In genomic region chrII:6836762-6837566, ce11 we compare ENCODE assay signal across 3 worm cellular contexts.
A peak's percentile ranks its signal among the peaks of the same experiment; 100 is the strongest.
TF ChIP-seq lines count a peak whose summit lies in the region.

No protein-coding gene starts in this region.

TF ChIP-seq in whole organism, L1 larva, 84 proteins besides CTCF, POLR2A, EP300 and RAD21 (continued from another document):
- peak; percentile 31 for TF ChIP-seq lin-14 (GFP tag; optimal IDR thresholded peaks at IDR 0.05; lab: Kevin White, UChicago)
- TF ChIP-seq dpl-1 (GFP tag; optimal IDR thresholded peaks at IDR 0.05; lab: Kevin White, UChicago), result no peak
- no peak for TF ChIP-seq snpc-4 (tag; optimal IDR thresholded peaks at IDR 0.05; lab: Kevin White, UChicago)
- no peak for TF ChIP-seq lin-39 (tag; optimal IDR thresholded peaks at IDR 0.05; lab: Kevin White, UChicago)
- no peak for TF ChIP-seq swsn-7 (tag; optimal IDR thresholded peaks at IDR 0.05; lab: Kevin White, UChicago)
- peak in 1 of 2 experiments; percentile 27 for TF ChIP-seq lin-35 (GFP tag; optimal IDR thresholded peaks at IDR 0.05; lab: Kevin White, UChicago)
- TF ChIP-seq vab-15 (tag; optimal IDR thresholded peaks at IDR 0.05; lab: Kevin White, UChicago), result no peak
- TF ChIP-seq Y116A8C.19 (tag; optimal IDR thresholded peaks at IDR 0.05; lab: Kevin White, UChicago; ENCODE audit: borderline replicate concordance), result no peak
- peak; percentile 37 to 92 for TF ChIP-seq egl-27 (tag; optimal IDR thresholded peaks at IDR 0.05; lab: Kevin White, UChicago)
- no peak for TF ChIP-seq mab-9 (GFP tag; IDR thresholded peaks at IDR 0.05; lab: Robert Waterston, UW)
- no peak for TF ChIP-seq hpl-2 (GFP tag; optimal IDR thresholded peaks at IDR 0.05; lab: Kevin White, UChicago)
- peak; percentile 79 for TF ChIP-seq nhr-85 (tag; lab: Kevin White, UChicago)
- no peak for TF ChIP-seq mef-2 (tag; optimal IDR thresholded peaks at IDR 0.05; lab: Kevin White, UChicago)
- TF ChIP-seq nhr-19 (GFP tag; conservative IDR thresholded peaks at IDR 0.05; lab: Robert Waterston, UW), result no peak
- TF ChIP-seq blmp-1 (tag; optimal IDR thresholded peaks at IDR 0.05; lab: Kevin White, UChicago), result peak; percentile 89
- TF ChIP-seq alr-1 (tag; optimal IDR thresholded peaks at IDR 0.05; lab: Kevin White, UChicago; ENCODE audit: borderline replicate concordance), result no peak
- peak in 2 of 6 experiments; percentile 4 to 65 for TF ChIP-seq elt-3 (tag; optimal IDR thresholded peaks at IDR 0.05; lab: Kevin White, UChicago)
- no peak for TF ChIP-seq zip-4 (GFP tag; optimal IDR thresholded peaks at IDR 0.05; lab: Kevin White, UChicago)
- TF ChIP-seq nhr-20 (tag; optimal IDR thresholded peaks at IDR 0.05; lab: Kevin White, UChicago), result peak; percentile 8
- TF ChIP-seq nhr-90 (tag; optimal IDR thresholded peaks at IDR 0.05; lab: Kevin White, UChicago; ENCODE audit: poor library complexity), result no peak
- no peak for TF ChIP-seq grh-1 (GFP tag; IDR thresholded peaks at IDR 0.05; lab: Robert Waterston, UW)
TF ChIP-seq in whole organism, L1 larva: peak in this region for 9.

TF ChIP-seq in whole organism, L3 larva, 47 proteins besides CTCF, POLR2A, EP300 and RAD21 (continued from another document):
- no peak for TF ChIP-seq ceh-82 (tag; optimal IDR thresholded peaks at IDR 0.05; lab: Kevin White, UChicago)
- no peak for TF ChIP-seq egl-27 (tag; optimal IDR thresholded peaks at IDR 0.05; lab: Kevin White, UChicago)
- peak; percentile 42 for TF ChIP-seq nhr-25 (tag; optimal IDR thresholded peaks at IDR 0.05; lab: Kevin White, UChicago)
- no peak for TF ChIP-seq lin-15B (tag; optimal IDR thresholded peaks at IDR 0.05; lab: Kevin White, UChicago)
- TF ChIP-seq nhr-28 (tag; optimal IDR thresholded peaks at IDR 0.05; lab: Kevin White, UChicago), result no peak
- TF ChIP-seq nhr-43 (tag; optimal IDR thresholded peaks at IDR 0.05; lab: Kevin White, UChicago; ENCODE audit: poor library complexity, severe bottlenecking), result no peak
- TF ChIP-seq egl-5 (tag; optimal IDR thresholded peaks at IDR 0.05; lab: Kevin White, UChicago), result no peak
- TF ChIP-seq nhr-67 (tag; optimal IDR thresholded peaks at IDR 0.05; lab: Kevin White, UChicago), result no peak
- no peak for TF ChIP-seq R02D3.7 (tag; optimal IDR thresholded peaks at IDR 0.05; lab: Kevin White, UChicago)
- TF ChIP-seq elt-1 (tag; optimal IDR thresholded peaks at IDR 0.05; lab: Kevin White, UChicago), result no peak
- no peak for TF ChIP-seq snpc-4 (tag; optimal IDR thresholded peaks at IDR 0.05; lab: Kevin White, UChicago)
- no peak for TF ChIP-seq ceh-16 (tag; optimal IDR thresholded peaks at IDR 0.05; lab: Kevin White, UChicago)

TF ChIP-seq in whole organism, L4 larva, 104 proteins besides CTCF, POLR2A, EP300 and RAD21 (continued from another document):
- TF ChIP-seq unc-62 (GFP tag; optimal IDR thresholded peaks at IDR 0.05 in 1 of 2; lab: Kevin White, UChicago) (peak in 1 of 2 experiments; percentile 60), unc-62 (tag; optimal IDR thresholded peaks at IDR 0.05; lab: Kevin White, UChicago) (no peak), snpc-4 (tag; optimal IDR thresholded peaks at IDR 0.05; lab: Kevin White, UChicago) (no peak), egl-27 (tag; optimal IDR thresholded peaks at IDR 0.05; lab: Kevin White, UChicago) (peak; percentile 76)
TF ChIP-seq in whole organism, L4 larva: peak in this region for 10.
